Worm (Caenorhabditis elegans) whole organism, L1 larva: ENCODE data around the gene btb-4.
"Not testable (repeated sequence)": the region's sequence is repeated elsewhere in the genome, so short reads cannot be mapped to it uniquely, and the experiment has no call there.

ENCODE experiments used
- C04F5.9 ChIP-seq: sonication (generic microtip); optimal IDR thresholded peaks from 2 replicates; lab custom pipeline; 2016; ENCODE audit warnings: missing genetic modification characterization, missing compliant biosample characterization
- C16A3.4 ChIP-seq: fragments of 150-350 bp; optimal IDR thresholded peaks from 2 replicates; lab custom pipeline; 2014; ENCODE audit warnings: missing biosample characterization, missing genetic modification characterization
- C34B4.2 ChIP-seq: sonication (generic microtip); optimal IDR thresholded peaks from 2 replicates; lab custom pipeline; 2017; ENCODE audit warnings: mild to moderate bottlenecking, missing genetic modification characterization, missing compliant biosample characterization
- F16B12.6 ChIP-seq: fragments of 150-350 bp; optimal IDR thresholded peaks from 2 replicates; lab custom pipeline; 2014; ENCODE audit warnings: missing biosample characterization, missing genetic modification characterization
- aly-2 ChIP-seq: fragments of 150-350 bp; optimal IDR thresholded peaks from 2 replicates; lab custom pipeline; 2014; ENCODE audit warnings: missing biosample characterization, missing genetic modification characterization
- ama-1 ChIP-seq: fragments of 150-350 bp; optimal IDR thresholded peaks from 2 replicates; lab custom pipeline; 2014
- ceh-63 ChIP-seq: fragments of 200-800 bp; sonication (Bioruptor generic); optimal IDR thresholded peaks from 2 replicates; lab custom pipeline; 2018; ENCODE audit warnings: mild to moderate bottlenecking, missing genetic modification characterization, missing compliant biosample characterization
- ceh-90 ChIP-seq: sonication (generic microtip); optimal IDR thresholded peaks from 2 replicates; lab custom pipeline; 2016; ENCODE audit warnings: missing genetic modification characterization, missing compliant biosample characterization
- dsc-1 ChIP-seq: sonication (generic microtip); optimal IDR thresholded peaks from 2 replicates; lab custom pipeline; 2016; ENCODE audit warnings: mild to moderate bottlenecking, missing genetic modification characterization, missing compliant biosample characterization
- efl-1 ChIP-seq, 4 experiments: fragments of 150-350 bp; optimal IDR thresholded peaks in 3 of 4; peaks in 1 of 4; 1 replicate in 1 of 4; 2 replicates in 3 of 4; lab custom pipeline; 2014; ENCODE audit warnings: missing biosample characterization in 2 of 4, missing genetic modification characterization in 2 of 4, missing genetic modification reagents in 2 of 4
- fkh-10 ChIP-seq: sonication (generic microtip); optimal IDR thresholded peaks from 2 replicates; lab custom pipeline; 2017; ENCODE audit warnings: missing biosample characterization, missing genetic modification reagents, missing genetic modification characterization
- fkh-8 ChIP-seq: sonication (generic microtip); optimal IDR thresholded peaks from 2 replicates; lab custom pipeline; 2016; ENCODE audit warnings: mild to moderate bottlenecking, missing genetic modification characterization, missing compliant biosample characterization
- fos-1 ChIP-seq: fragments of 150-350 bp; optimal IDR thresholded peaks from 2 replicates; lab custom pipeline; 2014; ENCODE audit warnings: missing biosample characterization, missing genetic modification characterization
- grh-1 ChIP-seq: fragments of 200-800 bp; sonication (Bioruptor generic); IDR thresholded peaks from 2 replicates; pipeline ENCODE4 v1.3.6; 2022; ENCODE audit warnings: missing genetic modification reagents, missing genetic modification characterization, missing compliant biosample characterization
- hlh-17 ChIP-seq: fragments of 200-800 bp; sonication (Bioruptor generic); optimal IDR thresholded peaks from 2 replicates; lab custom pipeline; 2018; ENCODE audit warnings: missing genetic modification characterization, mild to moderate bottlenecking, missing compliant biosample characterization, moderate library complexity, borderline replicate concordance
- hlh-4 ChIP-seq: sonication (generic microtip); optimal IDR thresholded peaks from 2 replicates; lab custom pipeline; 2016; ENCODE audit warnings: mild to moderate bottlenecking, missing genetic modification characterization, missing compliant biosample characterization
- lin-14 ChIP-seq: fragments of 200-800 bp; sonication (Bioruptor generic); optimal IDR thresholded peaks from 2 replicates; lab custom pipeline; 2018; ENCODE audit warnings: mild to moderate bottlenecking, missing genetic modification characterization, moderate library complexity, missing compliant biosample characterization
- nhr-11 ChIP-seq: fragments of 150-350 bp; optimal IDR thresholded peaks from 2 replicates; lab custom pipeline; 2014; ENCODE audit warnings: missing biosample characterization, missing genetic modification characterization
- nhr-12 ChIP-seq: sonication (generic microtip); optimal IDR thresholded peaks from 2 replicates; lab custom pipeline; 2017; ENCODE audit warnings: missing biosample characterization, missing genetic modification characterization
- nhr-19 ChIP-seq: fragments of 200-800 bp; sonication (Bioruptor generic); conservative IDR thresholded peaks from 2 replicates; pipeline ENCODE4 v1.3.6; 2022; ENCODE audit warnings: missing genetic modification characterization, missing compliant biosample characterization
- nhr-20 ChIP-seq: sonication (generic microtip); optimal IDR thresholded peaks from 2 replicates; lab custom pipeline; 2016; ENCODE audit warnings: mild to moderate bottlenecking, missing genetic modification characterization, missing compliant biosample characterization
- nhr-47 ChIP-seq: sonication (generic microtip); optimal IDR thresholded peaks from 2 replicates; lab custom pipeline; 2016; ENCODE audit warnings: mild to moderate bottlenecking, missing genetic modification characterization, moderate library complexity, missing compliant biosample characterization
- nhr-76 ChIP-seq: sonication (generic microtip); optimal IDR thresholded peaks from 2 replicates; lab custom pipeline; 2017; ENCODE audit warnings: missing biosample characterization, missing genetic modification characterization
- nhr-85 ChIP-seq: sonication (generic microtip); peaks from one replicate; lab custom pipeline; 2016; ENCODE audit warnings: missing genetic modification characterization, inconsistent platforms, missing compliant biosample characterization
- pax-3 ChIP-seq: fragments of 200-800 bp; sonication (Bioruptor generic); optimal IDR thresholded peaks from 2 replicates; lab custom pipeline; 2018; ENCODE audit warnings: mild to moderate bottlenecking, missing genetic modification characterization, moderate library complexity, missing compliant biosample characterization
- pqm-1 ChIP-seq: sonication (generic microtip); optimal IDR thresholded peaks from 3 replicates; lab custom pipeline; 2017; ENCODE audit warnings: missing biosample characterization, missing genetic modification characterization
- sox-4 ChIP-seq: sonication (generic microtip); optimal IDR thresholded peaks from 2 replicates; lab custom pipeline; 2016; ENCODE audit warnings: missing genetic modification characterization, missing compliant biosample characterization
- sptf-1 ChIP-seq: fragments of 150-350 bp; optimal IDR thresholded peaks from 2 replicates; lab custom pipeline; 2014; ENCODE audit warnings: missing biosample characterization, missing genetic modification characterization
- swsn-7 ChIP-seq: sonication (generic microtip); optimal IDR thresholded peaks from 2 replicates; lab custom pipeline; 2016; ENCODE audit warnings: missing genetic modification characterization, missing compliant biosample characterization
- tbx-2 ChIP-seq: sonication (generic microtip); optimal IDR thresholded peaks from 2 replicates; lab custom pipeline; 2016; ENCODE audit warnings: missing genetic modification characterization, missing compliant biosample characterization
- unc-86 ChIP-seq: sonication (generic microtip); optimal IDR thresholded peaks from 2 replicates; lab custom pipeline; 2016; ENCODE audit warnings: missing genetic modification characterization, missing compliant biosample characterization
- vab-15 ChIP-seq: sonication (generic microtip); optimal IDR thresholded peaks from 2 replicates; lab custom pipeline; 2017; ENCODE audit warnings: missing genotype, mild to moderate bottlenecking, missing genetic modification characterization, missing compliant biosample characterization
- xbp-1 ChIP-seq: sonication (generic microtip); optimal IDR thresholded peaks from 2 replicates; lab custom pipeline; 2016; ENCODE audit warnings: missing genetic modification characterization, missing compliant biosample characterization
- zag-1 ChIP-seq: fragments of 150-350 bp; optimal IDR thresholded peaks from 2 replicates; lab custom pipeline; 2014; ENCODE audit warnings: missing biosample characterization, missing genetic modification characterization
- ztf-4 ChIP-seq: fragments of 150-350 bp; optimal IDR thresholded peaks from 2 replicates; lab custom pipeline; 2014; ENCODE audit warnings: missing biosample characterization, missing genetic modification characterization

btb-4 gene

ce11 chrII:1998561-1998960 lies 33.6 kb upstream of the btb-4 start, which contains the start of gene math-19:
Gene math-19, plus strand, starts transcription at chrII:1998861.
- not testable (repeated sequence) for TF ChIP-seq zag-1; fkh-10; nhr-85 (tag; lab: Kevin White, UChicago)

ce11 chrII:2000720-2001119 lies 31.4 kb upstream of the btb-4 start, which contains the start of gene ceh-84:
Gene ceh-84, minus strand, starts transcription at chrII:2000820.
- not testable (repeated sequence) for TF ChIP-seq fkh-8; F16B12.6 (tag; lab: Kevin White, UChicago); C04F5.9 (tag; lab: Kevin White, UChicago)

DNA sequence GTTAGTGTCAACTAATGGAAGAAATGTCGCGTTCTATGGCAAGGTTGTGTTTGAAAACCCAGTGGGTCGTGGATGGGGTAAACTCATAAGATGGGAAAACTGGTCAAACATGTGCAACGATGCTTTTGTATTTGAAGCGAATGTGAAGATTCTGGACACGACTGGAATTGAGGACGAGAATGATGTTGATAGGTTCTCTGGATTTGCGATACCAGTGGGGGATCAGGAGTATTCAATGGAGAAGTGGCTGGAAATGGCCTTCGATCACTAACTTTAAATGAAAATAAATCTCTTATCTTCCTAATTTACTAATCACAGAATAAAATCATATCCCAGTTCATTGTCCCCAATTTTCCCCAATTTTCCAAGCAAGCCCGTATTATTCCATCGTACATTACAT lies 20.9 kb upstream of the btb-4 start:
- TF ChIP-seq pax-3 (no peak), hlh-17 (GFP tag; lab: Kevin White, UChicago) (no peak), nhr-12 (tag; lab: Kevin White, UChicago) (no peak), efl-1 (optimal IDR thresholded peaks at IDR 0.05; lab: Kevin White, UChicago) (no peak), efl-1 (GFP tag; optimal IDR thresholded peaks at IDR 0.05 in 1 of 2; lab: Kevin White, UChicago) (no peak), ceh-63 (GFP tag; lab: Kevin White, UChicago) (no peak), nhr-19 (GFP tag; lab: Robert Waterston, UW) (no peak), ceh-90 (tag; lab: Kevin White, UChicago) (no peak), ama-1 (lab: Kevin White, UChicago) (no peak)

DNA sequence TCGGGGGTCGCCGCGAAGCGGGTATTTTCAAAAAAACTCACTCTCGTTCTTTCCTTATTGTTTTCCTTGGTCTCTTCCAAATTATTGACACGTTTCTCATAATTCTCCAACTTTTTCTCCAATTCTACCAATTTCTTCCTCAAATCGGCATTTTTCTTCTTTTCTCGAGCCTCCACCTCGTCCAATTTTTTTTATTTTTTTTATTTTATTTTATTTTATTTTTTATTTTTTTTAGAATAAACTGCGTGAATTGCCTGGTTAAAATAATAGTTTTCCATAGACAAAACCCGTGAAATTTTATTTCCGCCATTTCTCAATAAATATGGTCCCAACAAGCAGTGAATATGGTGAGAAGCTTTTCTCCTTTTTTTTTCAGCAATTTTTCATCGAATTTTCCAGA lies 19.4 kb upstream of the btb-4 start, which contains the start of gene F59H6.15:
TSS of gene F59H6.15 (plus strand) at position 301 of the 400 bp plus-strand sequence.
- no peak for TF ChIP-seq hlh-17 (GFP tag; lab: Kevin White, UChicago)
- no peak for TF ChIP-seq sptf-1 (tag; lab: Kevin White, UChicago)
- no peak for TF ChIP-seq nhr-19 (GFP tag; lab: Robert Waterston, UW)
- no peak for TF ChIP-seq C16A3.4
- no peak for TF ChIP-seq aly-2 (tag; lab: Kevin White, UChicago)
- no peak for TF ChIP-seq pax-3
- TF ChIP-seq fkh-8: no peak
- TF ChIP-seq pqm-1 (tag; lab: Kevin White, UChicago): no peak
- no peak for TF ChIP-seq vab-15 (tag; lab: Kevin White, UChicago)
- no peak for TF ChIP-seq fkh-10
- no peak for TF ChIP-seq xbp-1 (tag; lab: Kevin White, UChicago)
- no peak for TF ChIP-seq ztf-4

DNA sequence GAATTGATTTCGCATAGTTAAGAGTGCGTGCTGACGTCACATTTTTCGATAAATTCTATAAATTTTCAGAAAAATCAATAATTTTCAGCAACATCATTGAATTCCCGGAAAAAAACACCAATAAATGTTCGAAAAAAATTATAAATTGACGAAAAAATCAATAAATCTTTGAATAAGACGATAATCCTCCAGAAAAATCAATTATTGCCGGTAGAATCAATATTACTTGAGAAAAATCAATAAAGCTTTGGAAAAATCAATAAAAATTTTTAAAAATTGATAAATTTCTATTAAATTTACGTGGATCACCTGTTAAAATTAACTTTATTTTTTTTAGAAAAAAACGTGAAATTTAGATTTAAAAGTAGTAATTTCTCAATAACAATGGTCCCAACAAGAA lies 18.3 kb upstream of the btb-4 start:
- TF ChIP-seq F16B12.6 (tag; lab: Kevin White, UChicago) (no peak), fkh-8 (no peak), dsc-1 (tag; lab: Kevin White, UChicago) (no peak), pax-3 (no peak), nhr-76 (tag; lab: Kevin White, UChicago) (no peak), nhr-11 (tag; lab: Kevin White, UChicago) (no peak), lin-14 (GFP tag; lab: Kevin White, UChicago) (no peak), C04F5.9 (tag; lab: Kevin White, UChicago) (no peak), nhr-47 (tag; lab: Kevin White, UChicago) (no peak), unc-86 (no peak), hlh-4 (tag; lab: Kevin White, UChicago) (no peak), tbx-2 (tag; lab: Kevin White, UChicago) (no peak), grh-1 (no peak), nhr-20 (tag; lab: Kevin White, UChicago) (no peak), C16A3.4 (no peak), C34B4.2 (no peak), fos-1 (tag; lab: Kevin White, UChicago) (no peak)

- TF ChIP-seq sox-4, swsn-7, nhr-11 (tag; lab: Kevin White, UChicago): not testable (repeated sequence)
These were observed 8.6 kb upstream of the btb-4 start, which contains the start of gene cya-2 for ce11 chrII:2023514-2023913. Gene cya-2, minus strand, starts transcription at chrII:2023614.
